Worm (Caenorhabditis elegans) whole organism, mixed stage, embryonic: ENCODE measurements around the gene Y53C12A.3.

Experiments used
- M03D4.4 ChIP-seq: sonication (generic microtip); optimal IDR thresholded peaks from 2 replicates; lab custom pipeline; 2017; ENCODE audit warnings: mild to moderate bottlenecking, missing genetic modification characterization, missing compliant biosample characterization
- blmp-1 ChIP-seq: fragments of 150-350 bp; optimal IDR thresholded peaks from 2 replicates; lab custom pipeline; 2014; ENCODE audit warnings: missing biosample characterization, missing genetic modification characterization
- ceh-39 ChIP-seq: fragments of 150-350 bp; optimal IDR thresholded peaks from 2 replicates; lab custom pipeline; 2014; ENCODE audit warnings: missing biosample characterization, missing genetic modification characterization
- ceh-43 ChIP-seq: fragments of 200-800 bp; sonication (Bioruptor generic); optimal IDR thresholded peaks from 2 replicates; lab custom pipeline; 2018; ENCODE audit warnings: mild to moderate bottlenecking, missing genetic modification characterization, moderate library complexity, missing compliant biosample characterization
- ceh-83 ChIP-seq: fragments of 200-800 bp; sonication (Bioruptor generic); optimal IDR thresholded peaks from 2 replicates; lab custom pipeline; 2018; ENCODE audit warnings: mild to moderate bottlenecking, missing genetic modification characterization, missing compliant biosample characterization
- ces-1 ChIP-seq: fragments of 150-350 bp; optimal IDR thresholded peaks from 2 replicates; lab custom pipeline; 2014; ENCODE audit warnings: missing biosample characterization, missing genetic modification reagents, missing genetic modification characterization
- cnd-1 ChIP-seq: fragments of 200-800 bp; sonication (Bioruptor generic); optimal IDR thresholded peaks from 2 replicates; lab custom pipeline; 2018; ENCODE audit warnings: mild to moderate bottlenecking, missing genetic modification characterization, missing compliant biosample characterization
- drap-1 ChIP-seq: fragments of 200-800 bp; sonication (Bioruptor generic); optimal IDR thresholded peaks from 3 replicates; lab custom pipeline; 2018; ENCODE audit warnings: mild to moderate bottlenecking, missing genetic modification characterization, missing compliant biosample characterization
- elt-1 ChIP-seq: sonication (generic microtip); optimal IDR thresholded peaks from 2 replicates; lab custom pipeline; 2017; ENCODE audit warnings: missing genetic modification characterization, mild to moderate bottlenecking, missing compliant biosample characterization, antibody characterized with exemption, moderate library complexity, borderline replicate concordance; ENCODE audit not compliant: insufficient read depth
- elt-3 ChIP-seq: fragments of 150-350 bp; optimal IDR thresholded peaks from 2 replicates; lab custom pipeline; 2014; ENCODE audit warnings: missing biosample characterization, missing genetic modification characterization
- flh-1 ChIP-seq: fragments of 200-800 bp; sonication (Bioruptor generic); optimal IDR thresholded peaks from 2 replicates; lab custom pipeline; 2018; ENCODE audit warnings: mild to moderate bottlenecking, missing genetic modification characterization, moderate library complexity, missing compliant biosample characterization
- ham-2 ChIP-seq: fragments of 200-800 bp; sonication (Bioruptor generic); optimal IDR thresholded peaks from 2 replicates; lab custom pipeline; 2018; ENCODE audit warnings: mild to moderate bottlenecking, missing genetic modification characterization, missing compliant biosample characterization
- hlh-1 ChIP-seq: fragments of 150-350 bp; optimal IDR thresholded peaks from 2 replicates; lab custom pipeline; 2014; ENCODE audit warnings: missing biosample characterization, missing genetic modification reagents, missing genetic modification characterization
- lin-13 ChIP-seq: fragments of 150-350 bp; optimal IDR thresholded peaks from 2 replicates; lab custom pipeline; 2014; ENCODE audit warnings: missing biosample characterization, missing genetic modification characterization
- lin-32 ChIP-seq: fragments of 200-800 bp; sonication (Bioruptor generic); optimal IDR thresholded peaks from 2 replicates; lab custom pipeline; 2018; ENCODE audit warnings: mild to moderate bottlenecking, missing genetic modification characterization, missing compliant biosample characterization
- lsy-2 ChIP-seq: fragments of 150-350 bp; optimal IDR thresholded peaks from 2 replicates; lab custom pipeline; 2014; ENCODE audit warnings: missing biosample characterization, missing genetic modification characterization
- mab-5 ChIP-seq: fragments of 150-350 bp; optimal IDR thresholded peaks from 2 replicates; lab custom pipeline; 2014; ENCODE audit warnings: missing biosample characterization, missing genetic modification characterization
- mep-1 ChIP-seq: fragments of 150-350 bp; optimal IDR thresholded peaks from 2 replicates; lab custom pipeline; 2017; ENCODE audit warnings: missing biosample characterization, missing genetic modification reagents, missing genetic modification characterization, inconsistent platforms
- mls-2 ChIP-seq: sonication (generic microtip); optimal IDR thresholded peaks from 2 replicates; lab custom pipeline; 2016; ENCODE audit warnings: mild to moderate bottlenecking, missing genetic modification characterization, moderate library complexity, missing compliant biosample characterization
- nhr-12 ChIP-seq: fragments of 150-350 bp; optimal IDR thresholded peaks from 2 replicates; lab custom pipeline; 2014; ENCODE audit warnings: missing biosample characterization, missing genetic modification characterization
- nhr-2 ChIP-seq: fragments of 150-350 bp; optimal IDR thresholded peaks from 2 replicates; lab custom pipeline; 2014; ENCODE audit warnings: missing biosample characterization, missing genetic modification characterization
- nhr-237 ChIP-seq: fragments of 150-350 bp; optimal IDR thresholded peaks from 2 replicates; lab custom pipeline; 2014; ENCODE audit warnings: missing biosample characterization, missing genetic modification characterization
- nhr-28 ChIP-seq: fragments of 150-350 bp; optimal IDR thresholded peaks from 2 replicates; lab custom pipeline; 2014; ENCODE audit warnings: missing biosample characterization, missing genetic modification characterization
- nhr-76 ChIP-seq: sonication (generic microtip); optimal IDR thresholded peaks from 2 replicates; lab custom pipeline; 2017; ENCODE audit warnings: missing biosample characterization, missing genetic modification characterization
- pha-4 ChIP-seq: fragments of 150-350 bp; optimal IDR thresholded peaks from 2 replicates; lab custom pipeline; 2018; ENCODE audit warnings: missing biosample characterization, missing genetic modification reagents, missing genetic modification characterization
- sem-2 ChIP-seq: fragments of 200-800 bp; sonication (Bioruptor generic); optimal IDR thresholded peaks from 2 replicates; lab custom pipeline; 2018; ENCODE audit warnings: mild to moderate bottlenecking, missing genetic modification characterization, missing compliant biosample characterization
- snpc-4 ChIP-seq: fragments of 150-350 bp; optimal IDR thresholded peaks from 2 replicates; lab custom pipeline; 2014; ENCODE audit warnings: missing biosample characterization, missing genetic modification characterization
- sptf-1 ChIP-seq: sonication (generic microtip); optimal IDR thresholded peaks from 2 replicates; lab custom pipeline; 2017; ENCODE audit warnings: mild to moderate bottlenecking, missing genetic modification characterization, moderate library complexity, missing compliant biosample characterization
- tbx-8 ChIP-seq: fragments of 200-800 bp; sonication (Bioruptor generic); optimal IDR thresholded peaks from 2 replicates; lab custom pipeline; 2018; ENCODE audit warnings: mild to moderate bottlenecking, missing genetic modification characterization, moderate library complexity, missing compliant biosample characterization
- unc-120 ChIP-seq: sonication (generic microtip); optimal IDR thresholded peaks from 2 replicates; lab custom pipeline; 2017; ENCODE audit warnings: missing genetic modification characterization, missing compliant biosample characterization; ENCODE audit not compliant: poor library complexity, severe bottlenecking
- unc-39 ChIP-seq: fragments of 150-350 bp; optimal IDR thresholded peaks from 2 replicates; lab custom pipeline; 2014; ENCODE audit warnings: missing biosample characterization, missing genetic modification characterization

The Y53C12A.3 gene

ce11 chrII:9746069-9746468, 40.0 kb upstream of the Y53C12A.3 start, which contains the start of the genes Y53C12B.1 and nos-3:
Gene Y53C12B.1 (minus strand): TSS chrII:9746078.
Gene nos-3 (plus strand): TSS chrII:9746316.
- TF ChIP-seq hlh-1 (tag; lab: Kevin White, UChicago) = peak; percentile 25
- peak; percentile 79 for TF ChIP-seq lin-13 (tag; lab: Kevin White, UChicago)
- TF ChIP-seq sptf-1 (tag; lab: Kevin White, UChicago) = no peak
- TF ChIP-seq mep-1 (tag; lab: Kevin White, UChicago) = peak; percentile 66
- peak; percentile 68 for TF ChIP-seq pha-4 (tag; lab: Kevin White, UChicago)
- TF ChIP-seq nhr-12 = no peak
- TF ChIP-seq lsy-2 = peak; percentile 98
- TF ChIP-seq unc-120 (tag; lab: Kevin White, UChicago) = peak; percentile 98
- peak; percentile 91 for TF ChIP-seq ces-1 (GFP tag; lab: Kevin White, UChicago)
- TF ChIP-seq ceh-39 = peak; percentile 81
- TF ChIP-seq nhr-237 = peak; percentile 39
- TF ChIP-seq flh-1 (GFP tag; lab: Kevin White, UChicago) = no peak

- TF ChIP-seq mab-5 (tag; lab: Kevin White, UChicago) = no peak
- no peak for TF ChIP-seq ceh-43 (GFP tag; lab: Kevin White, UChicago)
- TF ChIP-seq lin-32 = no peak
- no peak for TF ChIP-seq flh-1 (GFP tag; lab: Kevin White, UChicago)
- TF ChIP-seq ces-1 (GFP tag; lab: Kevin White, UChicago) = no peak
- no peak for TF ChIP-seq tbx-8
- TF ChIP-seq M03D4.4 (tag; lab: Kevin White, UChicago) = no peak
- no peak for TF ChIP-seq nhr-2 (tag; lab: Kevin White, UChicago)
- no peak for TF ChIP-seq unc-39 (tag; lab: Kevin White, UChicago)
- no peak for TF ChIP-seq sem-2
- no peak for TF ChIP-seq pha-4 (tag; lab: Kevin White, UChicago)
- TF ChIP-seq elt-3 (tag; lab: Kevin White, UChicago) = no peak
- TF ChIP-seq unc-120 (tag; lab: Kevin White, UChicago) = no peak
- TF ChIP-seq cnd-1 = no peak
- TF ChIP-seq ceh-83 (GFP tag; lab: Kevin White, UChicago) = no peak
- TF ChIP-seq lsy-2 = no peak
- TF ChIP-seq drap-1 = no peak
Observed at ce11 chrII:9742784-9743183, 36.7 kb upstream of the Y53C12A.3 start, which contains the start of gene pno-1. Gene pno-1 (minus strand): TSS chrII:9742884.

- TF ChIP-seq hlh-1 (tag; lab: Kevin White, UChicago) = no peak
- no peak for TF ChIP-seq snpc-4 (tag; lab: Kevin White, UChicago)
- no peak for TF ChIP-seq mls-2 (tag; lab: Kevin White, UChicago)
- TF ChIP-seq elt-1 = no peak
- no peak for TF ChIP-seq lsy-2
- no peak for TF ChIP-seq lin-13 (tag; lab: Kevin White, UChicago)
- TF ChIP-seq, all 35 proteins: peak for 0
Observed at ce11 chrII:9741400-9741799, 35.4 kb upstream of the Y53C12A.3 start.

ce11 chrII:9740552-9740951, 34.5 kb upstream of the Y53C12A.3 start:
- TF ChIP-seq ceh-83 (GFP tag; lab: Kevin White, UChicago) (no peak), nhr-237 (no peak), ham-2 (GFP tag; lab: Kevin White, UChicago) (no peak), sptf-1 (tag; lab: Kevin White, UChicago) (no peak), mep-1 (tag; lab: Kevin White, UChicago) (no peak), lin-13 (tag; lab: Kevin White, UChicago) (no peak), nhr-76 (no peak), lin-32 (no peak), flh-1 (GFP tag; lab: Kevin White, UChicago) (no peak), nhr-28 (tag; lab: Kevin White, UChicago) (no peak)
- TF ChIP-seq, all 35 proteins: peak for 0

ce11 chrII:9738820-9739219, 32.8 kb upstream of the Y53C12A.3 start:
- TF ChIP-seq ceh-39 = no peak
- TF ChIP-seq drap-1 = no peak
- TF ChIP-seq blmp-1 = no peak

ce11 chrII:9735785-9736184, 29.7 kb upstream of the Y53C12A.3 start:
- TF ChIP-seq unc-39 (tag; lab: Kevin White, UChicago) = no peak
- peak; percentile 5 for TF ChIP-seq ceh-83 (GFP tag; lab: Kevin White, UChicago)
- no peak for TF ChIP-seq pha-4 (tag; lab: Kevin White, UChicago)
- TF ChIP-seq lsy-2 = peak; percentile 41
- no peak for TF ChIP-seq snpc-4 (tag; lab: Kevin White, UChicago)
- no peak for TF ChIP-seq nhr-237
